Worm (Caenorhabditis elegans) whole organism, L1 larva: ENCODE measurements around the gene srt-56.

ENCODE experiments used
- ama-1 ChIP-seq: fragments of 150-350 bp; optimal IDR thresholded peaks from 2 replicates; lab custom pipeline; 2014
- dpl-1 ChIP-seq, 3 experiments: fragments of 150-350 bp in 2 of 3; sonication (generic microtip) in 1 of 3; optimal IDR thresholded peaks; 2 replicates each; lab custom pipeline; 2014 to 2017; ENCODE audit warnings: missing biosample characterization in 3 of 3, missing genetic modification characterization in 3 of 3, missing genetic modification reagents in 3 of 3
- elt-3 ChIP-seq, 6 experiments: fragments of 150-350 bp in 1 of 6; sonication (generic microtip); optimal IDR thresholded peaks; 2 replicates each; lab custom pipeline; 2017 to 2018; ENCODE audit warnings: missing biosample characterization in 6 of 6, missing genetic modification characterization in 6 of 6, inconsistent platforms in 1 of 6
- fkh-10 ChIP-seq: sonication (generic microtip); optimal IDR thresholded peaks from 2 replicates; lab custom pipeline; 2017; ENCODE audit warnings: missing biosample characterization, missing genetic modification reagents, missing genetic modification characterization
- fos-1 ChIP-seq: fragments of 150-350 bp; optimal IDR thresholded peaks from 2 replicates; lab custom pipeline; 2014; ENCODE audit warnings: missing biosample characterization, missing genetic modification characterization
- hlh-17 ChIP-seq: fragments of 200-800 bp; sonication (Bioruptor generic); optimal IDR thresholded peaks from 2 replicates; lab custom pipeline; 2018; ENCODE audit warnings: missing genetic modification characterization, mild to moderate bottlenecking, missing compliant biosample characterization, moderate library complexity, borderline replicate concordance
- irx-1 ChIP-seq: sonication (generic microtip); optimal IDR thresholded peaks from 2 replicates; lab custom pipeline; 2016; ENCODE audit warnings: missing genetic modification characterization, missing compliant biosample characterization
- nhr-11 ChIP-seq: fragments of 150-350 bp; optimal IDR thresholded peaks from 2 replicates; lab custom pipeline; 2014; ENCODE audit warnings: missing biosample characterization, missing genetic modification characterization
- pqm-1 ChIP-seq: sonication (generic microtip); optimal IDR thresholded peaks from 3 replicates; lab custom pipeline; 2017; ENCODE audit warnings: missing biosample characterization, missing genetic modification characterization
- skn-1 ChIP-seq: fragments of 150-350 bp; optimal IDR thresholded peaks from 2 replicates; lab custom pipeline; 2014; ENCODE audit warnings: missing biosample characterization, missing genetic modification characterization
- unc-130 ChIP-seq: fragments of 150-350 bp; optimal IDR thresholded peaks from 2 replicates; lab custom pipeline; 2017; ENCODE audit warnings: missing biosample characterization, missing genetic modification characterization, inconsistent platforms

ce11 chrV:3104134-3104533 is 17.5 kb downstream of the srt-56 start, which contains the start of gene str-66:
- TF ChIP-seq ama-1 (lab: Kevin White, UChicago) (no peak), nhr-11 (tag; lab: Kevin White, UChicago) (no peak), unc-130 (tag; lab: Kevin White, UChicago) (no peak), irx-1 (tag; lab: Kevin White, UChicago) (no peak), dpl-1 (GFP tag; optimal IDR thresholded peaks at IDR 0.05; lab: Kevin White, UChicago) (no peak), elt-3 (tag; optimal IDR thresholded peaks at IDR 0.05; lab: Kevin White, UChicago) (no peak), hlh-17 (GFP tag; lab: Kevin White, UChicago) (no peak), pqm-1 (tag; lab: Kevin White, UChicago) (no peak), fos-1 (tag; lab: Kevin White, UChicago) (no peak), skn-1 (no peak), fkh-10 (GFP tag; lab: Kevin White, UChicago) (no peak)
